Fruit fly (Drosophila melanogaster) whole organism, pupa: ENCODE results near the gene Prp18.

Experiments used
- CG10348 ChIP-seq: fragments of 200-800 bp; sonication (Bioruptor generic); IDR thresholded peaks from 2 replicates; pipeline ENCODE4 v1.3.6; 2022; ENCODE audit warnings: missing biosample characterization, missing genetic modification characterization
- CG13204 ChIP-seq: fragments of 200-800 bp; sonication (Bioruptor generic); optimal IDR thresholded peaks from 2 replicates; lab custom pipeline; 2018; ENCODE audit warnings: missing biosample characterization, mild to moderate bottlenecking, missing genetic modification characterization, moderate library complexity
- CG32121 ChIP-seq: fragments of 200-800 bp; sonication (Bioruptor generic); IDR thresholded peaks from 2 replicates; pipeline ENCODE4 v1.3.6; 2022; ENCODE audit warnings: missing biosample characterization, missing genetic modification characterization
- CG34367 ChIP-seq: fragments of 200-800 bp; sonication (Bioruptor generic); optimal IDR thresholded peaks from 2 replicates; lab custom pipeline; 2018; ENCODE audit warnings: missing biosample characterization, mild to moderate bottlenecking, missing genetic modification characterization
- EcR ChIP-seq: fragments of 200-800 bp; sonication (Bioruptor generic); optimal IDR thresholded peaks from 3 replicates; lab custom pipeline; 2019; ENCODE audit warnings: missing biosample characterization, missing genetic modification characterization, mild to moderate bottlenecking, moderate library complexity, missing genetic modification reagents
- Pif1B ChIP-seq: fragments of 200-800 bp; sonication (Bioruptor generic); optimal IDR thresholded peaks from 3 replicates; lab custom pipeline; 2016; ENCODE audit warnings: missing biosample characterization, missing genetic modification characterization

dm6 chr3R:19056884-19057283 is 25.8 kb upstream of the Prp18 start:
- TF ChIP-seq EcR (GFP tag; lab: Kevin White, UChicago) (peak; percentile 32), CG10348 (GFP tag; lab: Robert Waterston, UW) (no peak), CG13204 (GFP tag; lab: Kevin White, UChicago) (peak; percentile 42), CG34367 (tag; lab: Kevin White, UChicago) (no peak), CG32121 (GFP tag; lab: Robert Waterston, UW) (no peak), Pif1B (GFP tag; lab: Kevin White, UChicago) (peak; percentile 53)
